Fruit fly (Drosophila melanogaster): ENCODE data around the gene NLaz.

- TF ChIP-seq Sin3A (optimal IDR thresholded peaks at IDR 0.05) = no peak
- TF ChIP-seq ttk (optimal IDR thresholded peaks at IDR 0.05) = no peak
- TF ChIP-seq psq (optimal IDR thresholded peaks at IDR 0.05) = no peak
- no peak for TF ChIP-seq h (optimal IDR thresholded peaks at IDR 0.05)
- no peak for TF ChIP-seq insv (optimal IDR thresholded peaks at IDR 0.05)
- TF ChIP-seq Myc (optimal IDR thresholded peaks at IDR 0.05) = no peak
Observed at dm6 chr2L:1409695-1410094, 48.1 kb upstream of the NLaz start.

Data from Kc167 (cell line).